Fruit fly (Drosophila melanogaster) whole organism, pupa: ENCODE measurements around the gene cnir.
A peak's percentile ranks its signal among the peaks of the same experiment; 100 is the strongest.

Experiments used
- CG10348 ChIP-seq: fragments of 200-800 bp; sonication (Bioruptor generic); IDR thresholded peaks from 2 replicates; pipeline ENCODE4 v1.3.6; 2022; ENCODE audit warnings: missing biosample characterization, missing genetic modification characterization
- CG14655 ChIP-seq: fragments of 200-800 bp; sonication (Bioruptor generic); optimal IDR thresholded peaks from 3 replicates; lab custom pipeline; 2017; ENCODE audit warnings: mild to moderate bottlenecking, missing biosample characterization, missing genetic modification reagents, missing genetic modification characterization
- CG15710 ChIP-seq: fragments of 200-800 bp; sonication (Bioruptor generic); optimal IDR thresholded peaks from 2 replicates; lab custom pipeline; 2018; ENCODE audit warnings: missing biosample characterization, mild to moderate bottlenecking, missing genetic modification characterization, moderate library complexity
- CG32121 ChIP-seq: fragments of 200-800 bp; sonication (Bioruptor generic); IDR thresholded peaks from 2 replicates; pipeline ENCODE4 v1.3.6; 2022; ENCODE audit warnings: missing biosample characterization, missing genetic modification characterization
- CG8159 ChIP-seq: fragments of 200-800 bp; sonication (Bioruptor generic); optimal IDR thresholded peaks from 3 replicates; lab custom pipeline; 2018; ENCODE audit warnings: missing biosample characterization, mild to moderate bottlenecking, missing genetic modification characterization, moderate library complexity
- EcR ChIP-seq: fragments of 200-800 bp; sonication (Bioruptor generic); optimal IDR thresholded peaks from 3 replicates; lab custom pipeline; 2019; ENCODE audit warnings: missing biosample characterization, missing genetic modification characterization, mild to moderate bottlenecking, moderate library complexity, missing genetic modification reagents
- Pif1B ChIP-seq: fragments of 200-800 bp; sonication (Bioruptor generic); optimal IDR thresholded peaks from 3 replicates; lab custom pipeline; 2016; ENCODE audit warnings: missing biosample characterization, missing genetic modification characterization
- Snoo ChIP-seq: fragments of 200-800 bp; sonication (Bioruptor generic); optimal IDR thresholded peaks from 3 replicates; lab custom pipeline; 2017; ENCODE audit warnings: missing biosample characterization, mild to moderate bottlenecking, missing genetic modification characterization, inconsistent platforms

dm6 chr2L:2993702-2994101, 45.9 kb downstream of the cnir start:
- TF ChIP-seq CG32121 (GFP tag; lab: Robert Waterston, UW), result peak; percentile 21; the same call in 1 of the 2 replicates
- TF ChIP-seq Snoo (tag; lab: Kevin White, UChicago), result no peak
- no peak for TF ChIP-seq EcR
- no peak for TF ChIP-seq CG14655 (GFP tag; lab: Kevin White, UChicago)
- no peak for TF ChIP-seq CG8159
- TF ChIP-seq Pif1B (GFP tag; lab: Kevin White, UChicago), result no peak
- no peak for TF ChIP-seq CG10348
- no peak for TF ChIP-seq CG15710 (tag; lab: Kevin White, UChicago)
